Fruit fly (Drosophila melanogaster) whole organism, adult: ENCODE data around the gene CG33947.

ENCODE experiments used
- CG11617 ChIP-seq: fragments of 200-800 bp; sonication (Bioruptor generic); optimal IDR thresholded peaks from 2 replicates; lab custom pipeline; 2017; ENCODE audit warnings: mild to moderate bottlenecking, missing biosample characterization, missing genetic modification reagents, missing genetic modification characterization
- CG14711 ChIP-seq: fragments of 200-800 bp; sonication (Bioruptor generic); optimal IDR thresholded peaks from 2 replicates; lab custom pipeline; 2018; ENCODE audit warnings: missing biosample characterization, mild to moderate bottlenecking, missing genetic modification characterization, moderate library complexity
- CG1620 ChIP-seq: fragments of 200-800 bp; sonication (Bioruptor generic); optimal IDR thresholded peaks from 2 replicates; lab custom pipeline; 2016; ENCODE audit warnings: missing biosample characterization, missing genetic modification characterization
- CG33017 ChIP-seq: fragments of 200-800 bp; sonication (Bioruptor generic); optimal IDR thresholded peaks from 2 replicates; lab custom pipeline; 2018; ENCODE audit warnings: missing biosample characterization, mild to moderate bottlenecking, missing genetic modification characterization, moderate library complexity
- CG5204 ChIP-seq: fragments of 200-800 bp; sonication (Bioruptor generic); optimal IDR thresholded peaks from 2 replicates; lab custom pipeline; 2016; ENCODE audit warnings: missing biosample characterization, missing genetic modification characterization
- CG7045 ChIP-seq: fragments of 200-800 bp; sonication (Bioruptor generic); optimal IDR thresholded peaks from 2 replicates; lab custom pipeline; 2017; ENCODE audit warnings: missing biosample characterization, mild to moderate bottlenecking, missing genetic modification characterization
- CG7101 ChIP-seq: fragments of 200-800 bp; sonication (Bioruptor generic); optimal IDR thresholded peaks from 2 replicates; lab custom pipeline; 2018; ENCODE audit warnings: missing biosample characterization, mild to moderate bottlenecking, missing genetic modification characterization, moderate library complexity
- Clk ChIP-seq: fragments of 200-800 bp; sonication (Bioruptor generic); optimal IDR thresholded peaks from 2 replicates; lab custom pipeline; 2017; ENCODE audit warnings: missing biosample characterization, missing genetic modification characterization
- Hr96 ChIP-seq: fragments of 200-800 bp; sonication (Bioruptor generic); optimal IDR thresholded peaks from 2 replicates; lab custom pipeline; 2016; ENCODE audit warnings: missing biosample characterization, missing genetic modification characterization
- Mnt ChIP-seq: fragments of 200-800 bp; sonication (Bioruptor generic); optimal IDR thresholded peaks from 2 replicates; lab custom pipeline; 2016; ENCODE audit warnings: missing biosample characterization, mild to moderate bottlenecking, missing genetic modification characterization
- bab1 ChIP-seq: fragments of 200-800 bp; sonication (Bioruptor generic); optimal IDR thresholded peaks from 3 replicates; lab custom pipeline; 2019; ENCODE audit warnings: missing biosample characterization, mild to moderate bottlenecking, missing genetic modification characterization, moderate library complexity
- cic ChIP-seq: fragments of 200-800 bp; sonication (Bioruptor generic); optimal IDR thresholded peaks from 2 replicates; lab custom pipeline; 2017; ENCODE audit warnings: missing biosample characterization, mild to moderate bottlenecking, missing genetic modification characterization, moderate library complexity
- cnc ChIP-seq, 2 experiments: fragments of >200 bp; optimal IDR thresholded peaks; 2 replicates each; lab custom pipeline; 2017
- ovo ChIP-seq: fragments of 200-800 bp; sonication (Bioruptor generic); optimal IDR thresholded peaks from 2 replicates; lab custom pipeline; 2016; ENCODE audit warnings: missing biosample characterization, missing genetic modification characterization
- pad ChIP-seq: fragments of 200-800 bp; sonication (Bioruptor generic); optimal IDR thresholded peaks from 3 replicates; lab custom pipeline; 2017; ENCODE audit warnings: missing biosample characterization, missing genetic modification characterization, mild to moderate bottlenecking, moderate library complexity, missing genetic modification reagents
- tj ChIP-seq: fragments of 200-800 bp; sonication (Bioruptor generic); optimal IDR thresholded peaks from 3 replicates; lab custom pipeline; 2017; ENCODE audit warnings: missing biosample characterization, mild to moderate bottlenecking, missing genetic modification characterization, moderate library complexity
- toe ChIP-seq: fragments of 200-800 bp; sonication (Bioruptor generic); optimal IDR thresholded peaks from 2 replicates; lab custom pipeline; 2016; ENCODE audit warnings: missing biosample characterization, missing genetic modification characterization

The CG33947 gene

DNA sequence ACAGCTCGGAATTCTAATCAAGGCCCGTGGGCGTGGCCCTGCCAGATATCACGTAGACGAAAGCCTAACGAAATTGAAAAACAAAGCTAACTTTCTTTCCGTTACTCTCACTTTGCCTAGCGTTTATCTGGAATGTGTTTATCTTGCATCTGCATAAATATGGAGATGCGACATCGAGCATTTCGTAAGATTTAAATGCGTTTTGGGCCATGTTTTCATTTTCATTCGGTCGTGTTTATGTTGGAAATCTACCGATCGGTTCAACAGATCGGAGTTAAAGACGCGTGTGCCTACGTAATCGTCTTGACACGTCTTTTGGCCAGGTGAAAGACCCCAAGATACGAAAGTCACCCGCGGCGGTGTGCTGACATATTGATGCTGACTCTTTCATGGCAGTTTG, 51.4 kb downstream of the CG33947 start:
- no peak for TF ChIP-seq toe (GFP tag; lab: Kevin White, UChicago)
- TF ChIP-seq pad (GFP tag; lab: Kevin White, UChicago) = no peak
- TF ChIP-seq Clk (GFP tag; lab: Kevin White, UChicago) = no peak
- TF ChIP-seq Hr96 = no peak
- TF ChIP-seq ovo (GFP tag; lab: Kevin White, UChicago) = no peak
- no peak for TF ChIP-seq bab1 (GFP tag; lab: Kevin White, UChicago)
- TF ChIP-seq cnc (optimal IDR thresholded peaks at IDR 0.05; lab: Kevin White, UChicago) = no peak
- TF ChIP-seq CG1620 (GFP tag; lab: Kevin White, UChicago) = no peak
- no peak for TF ChIP-seq CG11617 (GFP tag; lab: Kevin White, UChicago)
- TF ChIP-seq Mnt (GFP tag; lab: Kevin White, UChicago) = no peak
- no peak for TF ChIP-seq CG5204
- TF ChIP-seq CG33017 = no peak
- no peak for TF ChIP-seq CG7101 (tag; lab: Kevin White, UChicago)
- no peak for TF ChIP-seq CG14711 (tag; lab: Kevin White, UChicago)
- TF ChIP-seq CG7045 (GFP tag; lab: Kevin White, UChicago) = no peak
- no peak for TF ChIP-seq cic (GFP tag; lab: Kevin White, UChicago)
- TF ChIP-seq tj (GFP tag; lab: Kevin White, UChicago) = no peak
